Worm (Caenorhabditis elegans) whole organism, late embryonic: ENCODE measurements around the gene nsun-1.

Source experiments
- C08G9.2 ChIP-seq: sonication (generic microtip); optimal IDR thresholded peaks from 2 replicates; lab custom pipeline; 2016; ENCODE audit warnings: mild to moderate bottlenecking, missing genetic modification characterization, moderate library complexity, missing compliant biosample characterization
- C38D4.7 ChIP-seq: fragments of 200-800 bp; sonication (Bioruptor generic); optimal IDR thresholded peaks from 2 replicates; lab custom pipeline; 2018; ENCODE audit warnings: mild to moderate bottlenecking, missing genetic modification characterization, moderate library complexity, missing compliant biosample characterization
- F13H6.1 ChIP-seq: sonication (generic microtip); optimal IDR thresholded peaks from 2 replicates; lab custom pipeline; 2016; ENCODE audit warnings: missing genetic modification characterization, missing compliant biosample characterization
- ahr-1 ChIP-seq: sonication (generic microtip); optimal IDR thresholded peaks from 2 replicates; lab custom pipeline; 2016; ENCODE audit warnings: missing genetic modification characterization, missing compliant biosample characterization
- ama-1 ChIP-seq: fragments of 150-350 bp; optimal IDR thresholded peaks from 2 replicates; lab custom pipeline; 2014
- ceh-14 ChIP-seq: sonication (generic microtip); optimal IDR thresholded peaks from 2 replicates; lab custom pipeline; 2016; ENCODE audit warnings: missing genotype, missing genetic modification characterization, missing compliant biosample characterization
- ceh-48 ChIP-seq: sonication (generic microtip); optimal IDR thresholded peaks from 2 replicates; lab custom pipeline; 2016; ENCODE audit warnings: missing genetic modification characterization, inconsistent platforms, missing compliant biosample characterization
- eyg-1 ChIP-seq: sonication (generic microtip); optimal IDR thresholded peaks from 2 replicates; lab custom pipeline; 2016; ENCODE audit warnings: missing genotype, missing genetic modification characterization, missing compliant biosample characterization
- fkh-10 ChIP-seq: fragments of 150-350 bp; optimal IDR thresholded peaks from 2 replicates; lab custom pipeline; 2014; ENCODE audit warnings: missing biosample characterization, missing genetic modification reagents, missing genetic modification characterization
- nfya-1 ChIP-seq: sonication (generic microtip); optimal IDR thresholded peaks from 2 replicates; lab custom pipeline; 2017; ENCODE audit warnings: missing genetic modification characterization, mild to moderate bottlenecking, missing compliant biosample characterization, antibody characterized with exemption, moderate library complexity
- tbx-2 ChIP-seq: sonication (generic microtip); optimal IDR thresholded peaks from 2 replicates; lab custom pipeline; 2016; ENCODE audit warnings: missing genetic modification characterization, missing compliant biosample characterization

- TF ChIP-seq F13H6.1, result no peak
- TF ChIP-seq ahr-1 (tag; lab: Kevin White, UChicago), result no peak
- no peak for TF ChIP-seq C38D4.7 (GFP tag; lab: Kevin White, UChicago)
- TF ChIP-seq ama-1 (lab: Kevin White, UChicago), result no peak
- no peak for TF ChIP-seq tbx-2 (tag; lab: Kevin White, UChicago)
- no peak for TF ChIP-seq eyg-1 (tag; lab: Kevin White, UChicago)
- no peak for TF ChIP-seq C08G9.2
- TF ChIP-seq ceh-14, result no peak
- TF ChIP-seq fkh-10 (GFP tag; lab: Kevin White, UChicago), result no peak
- no peak for TF ChIP-seq ceh-48
- no peak for TF ChIP-seq nfya-1
Measured at ce11 chrII:456371-456770, 19.4 kb downstream of the nsun-1 start.
